Worm (Caenorhabditis elegans): ENCODE measurements around the gene ida-1.

ida-1 gene

DNA sequence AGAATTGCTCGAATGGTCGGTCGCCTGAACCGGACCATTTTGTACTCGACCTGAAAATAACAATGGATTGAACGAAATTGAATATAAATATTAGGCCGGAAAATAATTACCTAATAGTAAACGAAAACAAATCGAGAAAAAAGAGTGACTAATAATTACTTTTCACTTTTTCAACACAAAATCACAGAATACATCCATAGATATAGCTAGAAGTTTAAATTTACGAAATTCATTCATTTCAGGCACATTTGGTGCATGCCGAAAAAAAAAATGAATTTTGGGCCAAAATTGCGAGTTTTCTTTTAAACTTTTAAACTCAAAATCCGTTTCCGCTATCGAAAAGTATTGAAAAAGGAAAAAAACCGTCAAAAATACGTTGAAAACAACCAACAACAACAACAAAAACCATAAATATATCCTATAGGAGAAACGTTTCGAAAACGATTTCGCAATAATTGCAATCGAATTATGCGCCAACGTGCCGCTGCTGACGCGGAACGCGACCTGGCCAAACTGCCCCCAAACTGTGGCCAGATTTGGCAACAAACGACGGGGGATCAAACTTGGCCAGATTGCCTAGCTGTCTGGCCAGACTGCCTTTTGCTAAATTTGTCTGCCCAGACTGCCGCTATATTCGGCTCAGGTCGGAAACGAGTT, 30.1 kb downstream of the ida-1 start, which contains the start of gene Y37B11A.3:
Gene Y37B11A.3, minus strand, starts transcription at position 51 of the 657 bp plus-strand sequence.
- TF ChIP-seq snpc-4 (tag; optimal IDR thresholded peaks at IDR 0.05) (peak; percentile 58), nhr-67 (tag; optimal IDR thresholded peaks at IDR 0.05) (no peak), nhr-25 (tag; optimal IDR thresholded peaks at IDR 0.05) (peak; percentile 85), nhr-43 (tag; optimal IDR thresholded peaks at IDR 0.05; ENCODE audit: poor library complexity, severe bottlenecking) (peak; percentile 74), sea-2 (GFP tag; optimal IDR thresholded peaks at IDR 0.05) (no peak), nhr-237 (tag; optimal IDR thresholded peaks at IDR 0.05) (no peak), skn-1 (tag; optimal IDR thresholded peaks at IDR 0.05) (no peak), elt-1 (tag; optimal IDR thresholded peaks at IDR 0.05) (no peak), mml-1 (tag; optimal IDR thresholded peaks at IDR 0.05) (no peak), R02D3.7 (tag; optimal IDR thresholded peaks at IDR 0.05) (peak; percentile 73), ceh-28 (tag; optimal IDR thresholded peaks at IDR 0.05) (peak; percentile 35), daf-12 (tag; optimal IDR thresholded peaks at IDR 0.05) (no peak), pha-4 (tag; optimal IDR thresholded peaks at IDR 0.05) (no peak), pqm-1 (tag; optimal IDR thresholded peaks at IDR 0.05) (no peak), egl-27 (tag; optimal IDR thresholded peaks at IDR 0.05) (no peak), nhr-77 (tag; optimal IDR thresholded peaks at IDR 0.05) (no peak), lin-39 (tag; optimal IDR thresholded peaks at IDR 0.05) (peak; percentile 87), fos-1 (tag; optimal IDR thresholded peaks at IDR 0.05) (no peak), nhr-76 (tag; optimal IDR thresholded peaks at IDR 0.05) (no peak), unc-39 (tag; optimal IDR thresholded peaks at IDR 0.05) (no peak), nhr-12 (tag; optimal IDR thresholded peaks at IDR 0.05) (no peak), unc-62 (GFP tag; optimal IDR thresholded peaks at IDR 0.05) (no peak), elt-3 (tag; optimal IDR thresholded peaks at IDR 0.05) (no peak), ama-1 (optimal IDR thresholded peaks at IDR 0.05) (no peak), zag-1 (tag; optimal IDR thresholded peaks at IDR 0.05) (no peak), aly-2 (tag; optimal IDR thresholded peaks at IDR 0.05) (no peak), ZK546.5 (tag; optimal IDR thresholded peaks at IDR 0.05) (no peak), egl-5 (tag; optimal IDR thresholded peaks at IDR 0.05) (peak; percentile 31), jun-1 (tag; optimal IDR thresholded peaks at IDR 0.05) (no peak), hmg-11 (tag; optimal IDR thresholded peaks at IDR 0.05) (peak; percentile 77), fkh-2 (tag; optimal IDR thresholded peaks at IDR 0.05) (no peak), ceh-9 (tag; optimal IDR thresholded peaks at IDR 0.05) (no peak), ztf-4 (tag; optimal IDR thresholded peaks at IDR 0.05) (no peak), ceh-16 (tag; optimal IDR thresholded peaks at IDR 0.05) (no peak), nhr-28 (tag; optimal IDR thresholded peaks at IDR 0.05) (no peak), lsy-12 (tag; optimal IDR thresholded peaks at IDR 0.05) (peak; percentile 60), mdl-1 (tag; optimal IDR thresholded peaks at IDR 0.05) (no peak), fkh-10 (GFP tag; optimal IDR thresholded peaks at IDR 0.05) (no peak), ceh-82 (tag; optimal IDR thresholded peaks at IDR 0.05) (no peak), lin-15B (tag; optimal IDR thresholded peaks at IDR 0.05) (peak; percentile 82), elt-2 (tag; optimal IDR thresholded peaks at IDR 0.05) (peak; percentile 37), tbx-2 (tag; optimal IDR thresholded peaks at IDR 0.05) (peak; percentile 58), nhr-11 (tag; optimal IDR thresholded peaks at IDR 0.05) (peak; percentile 11), nfya-1 (tag; optimal IDR thresholded peaks at IDR 0.05; ENCODE audit: insufficient read depth) (peak; percentile 82), ztf-11 (tag; optimal IDR thresholded peaks at IDR 0.05) (no peak), nhr-23 (tag; optimal IDR thresholded peaks at IDR 0.05) (peak; percentile 80), eor-1 (tag; optimal IDR thresholded peaks at IDR 0.05) (no peak)

All from whole organism, L3 larva.